Worm (Caenorhabditis elegans): ENCODE measurements around the gene smut-1.

The smut-1 gene

DNA sequence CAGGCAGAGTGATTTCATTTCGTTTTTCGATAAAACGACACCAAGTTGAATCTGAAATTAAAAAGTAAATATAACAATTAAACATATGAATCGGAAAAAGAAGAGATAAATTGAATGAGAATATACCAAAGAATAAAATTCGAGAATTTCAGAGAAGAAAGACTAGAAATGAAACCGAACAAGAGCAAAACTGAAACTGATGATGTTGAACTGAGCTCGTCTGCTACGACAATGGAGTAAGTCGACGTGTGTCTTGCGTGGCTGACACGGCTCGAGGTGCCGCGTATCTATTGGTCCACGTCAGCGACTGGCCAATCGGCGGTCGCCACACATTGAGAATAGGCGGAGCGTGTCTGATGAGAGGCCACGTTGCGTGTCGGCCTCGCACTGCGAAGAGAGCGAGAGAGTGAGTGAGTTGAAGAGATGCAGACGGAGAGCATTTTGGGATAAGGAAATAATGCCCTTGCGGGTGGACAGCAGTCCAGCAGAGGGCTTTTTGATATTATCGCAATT, 3.6 kb downstream of the smut-1 start, which contains the start of gene crt-1 (continued):
- no peak for TF ChIP-seq nhr-237 (tag; optimal IDR thresholded peaks at IDR 0.05)
- no peak for TF ChIP-seq ceh-62 (tag; optimal IDR thresholded peaks at IDR 0.05)
- peak; percentile 47 for TF ChIP-seq ztf-7 (tag; optimal IDR thresholded peaks at IDR 0.05)
- peak; percentile 88 for TF ChIP-seq lin-13 (GFP tag; optimal IDR thresholded peaks at IDR 0.05)
- peak; percentile 86 for TF ChIP-seq nhr-42 (GFP tag; IDR thresholded peaks at IDR 0.05)
- no peak for TF ChIP-seq fos-1 (tag; optimal IDR thresholded peaks at IDR 0.05)
- peak; percentile 81; the same call in 1 of the 2 replicates for TF ChIP-seq zfp-3 (GFP tag; conservative IDR thresholded peaks at IDR 0.05)
- TF ChIP-seq pha-4 (GFP tag; IDR thresholded peaks at IDR 0.05) = peak; percentile 78; the same call in 1 of the 2 replicates
- TF ChIP-seq pha-4 (tag; optimal IDR thresholded peaks at IDR 0.05) = no peak
- TF ChIP-seq set-16 (GFP tag; IDR thresholded peaks at IDR 0.05) = peak; percentile 91
- TF ChIP-seq nhr-25 (tag; optimal IDR thresholded peaks at IDR 0.05; ENCODE audit: borderline replicate concordance, insufficient read depth) = peak; percentile 81
- TF ChIP-seq nhr-11 (tag; optimal IDR thresholded peaks at IDR 0.05) = peak; percentile 88
- TF ChIP-seq daf-12 (tag; optimal IDR thresholded peaks at IDR 0.05) = no peak
- peak; percentile 65 for TF ChIP-seq lin-15B (tag; optimal IDR thresholded peaks at IDR 0.05)
- no peak for TF ChIP-seq skn-1 (tag; optimal IDR thresholded peaks at IDR 0.05)
- TF ChIP-seq mes-2 (tag; optimal IDR thresholded peaks at IDR 0.05; ENCODE audit: poor library complexity, severe bottlenecking) = peak; percentile 90
- no peak for TF ChIP-seq aly-2 (tag; optimal IDR thresholded peaks at IDR 0.05)
- no peak for TF ChIP-seq ZK546.5 (tag; optimal IDR thresholded peaks at IDR 0.05)
- TF ChIP-seq Y75B8A.6 (GFP tag; IDR thresholded peaks at IDR 0.05) = no peak
- TF ChIP-seq lsy-2 (tag; optimal IDR thresholded peaks at IDR 0.05) = peak; percentile 83 to 95
- TF ChIP-seq mxl-2 (GFP tag; conservative IDR thresholded peaks at IDR 0.05) = no peak
- peak; percentile 92 for TF ChIP-seq ceh-20 (GFP tag; IDR thresholded peaks at IDR 0.05)
- TF ChIP-seq nhr-48 (tag; optimal IDR thresholded peaks at IDR 0.05) = peak; percentile 86
- peak; percentile 84 for TF ChIP-seq T20F7.1 (GFP tag; optimal IDR thresholded peaks at IDR 0.05)
- TF ChIP-seq mdl-1 (tag; optimal IDR thresholded peaks at IDR 0.05) = peak in 1 of 2 experiments; percentile 90
- TF ChIP-seq arid-1 (GFP tag; conservative IDR thresholded peaks at IDR 0.05) = 0 out of 2 replicates have a peak, but pooled peaks have one; percentile 74
- TF ChIP-seq unc-62 (GFP tag; optimal IDR thresholded peaks at IDR 0.05 in 1 of 2) = peak in 1 of 2 experiments; percentile 98
- TF ChIP-seq unc-62 (tag; optimal IDR thresholded peaks at IDR 0.05) = no peak
- TF ChIP-seq F37D6.2 (tag; optimal IDR thresholded peaks at IDR 0.05) = peak; percentile 84
- no peak for TF ChIP-seq Y48G9A.11 (GFP tag; IDR thresholded peaks at IDR 0.05)
- no peak for TF ChIP-seq daf-8 (GFP tag; IDR thresholded peaks at IDR 0.05)
- TF ChIP-seq daf-16 (GFP tag; optimal IDR thresholded peaks at IDR 0.05) = peak; percentile 52 to 63
- TF ChIP-seq daf-16 (tag; optimal IDR thresholded peaks at IDR 0.05) = peak; percentile 35
- TF ChIP-seq madf-9 (GFP tag; conservative IDR thresholded peaks at IDR 0.05) = peak; percentile 51; the same call in 1 of the 2 replicates
- TF ChIP-seq aha-1 (tag) = peak; percentile 100
- TF ChIP-seq ctbp-1 (GFP tag; IDR thresholded peaks at IDR 0.05) = peak; percentile 86
- TF ChIP-seq fkh-10 (GFP tag; optimal IDR thresholded peaks at IDR 0.05) = no peak
- peak; percentile 86; the same call in 1 of the 2 replicates for TF ChIP-seq D1046.2 (GFP tag; IDR thresholded peaks at IDR 0.05)
- TF ChIP-seq T26A8.4 (GFP tag; IDR thresholded peaks at IDR 0.05) = peak; percentile 92
- TF ChIP-seq ceh-82 (tag; optimal IDR thresholded peaks at IDR 0.05) = no peak
- TF ChIP-seq attf-4 (tag; optimal IDR thresholded peaks at IDR 0.05) = no peak
- peak; percentile 20 for TF ChIP-seq lir-3 (tag; optimal IDR thresholded peaks at IDR 0.05)
- no peak for TF ChIP-seq zip-11 (GFP tag; IDR thresholded peaks at IDR 0.05)
- peak; percentile 82 for TF ChIP-seq mdt-29 (GFP tag; IDR thresholded peaks at IDR 0.05)
- TF ChIP-seq nhr-28 (tag; optimal IDR thresholded peaks at IDR 0.05) = peak; percentile 75
- peak; percentile 68 for TF ChIP-seq tra-1 (GFP tag; IDR thresholded peaks at IDR 0.05)
- TF ChIP-seq F44E2.7 (GFP tag; IDR thresholded peaks at IDR 0.05) = no peak
- no peak for TF ChIP-seq Y5F2A.4 (GFP tag; optimal IDR thresholded peaks at IDR 0.05)
- peak; percentile 98 for TF ChIP-seq hlh-11 (tag; optimal IDR thresholded peaks at IDR 0.05)
- TF ChIP-seq lin-29 (GFP tag; IDR thresholded peaks at IDR 0.05) = peak; percentile 60; the same call in 1 of the 2 replicates
- TF ChIP-seq unc-39 (tag; optimal IDR thresholded peaks at IDR 0.05) = no peak
- peak; percentile 66; the same call in 1 of the 2 replicates for TF ChIP-seq dmd-9 (GFP tag; IDR thresholded peaks at IDR 0.05)

Measured in whole organism, L4 larva.